In genomic region chrX:12580040-12580497, dm6 we compare ENCODE assay signal across 1 fruit fly cellular context.
TF ChIP-seq lines count a peak whose summit lies in the region.

No protein-coding gene starts in this region.

TF ChIP-seq in whole organism, embryonic, 481 proteins besides CTCF, POLR2A, EP300 and RAD21 (continued from another document):
- TF ChIP-seq sna (GFP tag; IDR thresholded peaks at IDR 0.05; lab: Robert Waterston, UW; ENCODE audit: partially characterized antibody) (0 out of 2 replicates have a peak, but pooled peaks have one; percentile 20), CG12744 (GFP tag; optimal IDR thresholded peaks at IDR 0.05; lab: Kevin White, UChicago) (no peak), Trl (optimal IDR thresholded peaks at IDR 0.05; lab: Kevin White, UChicago) (peak in 1 of 2 experiments; percentile 26), Trl (GFP tag; optimal IDR thresholded peaks at IDR 0.05; lab: Kevin White, UChicago) (no peak), unc-4 (GFP tag; IDR thresholded peaks at IDR 0.05; lab: Robert Waterston, UW; ENCODE audit: partially characterized antibody) (no peak), ewg (GFP tag; optimal IDR thresholded peaks at IDR 0.05; lab: Kevin White, UChicago) (peak; percentile 55)
